Worm (Caenorhabditis elegans) whole organism, early embryonic: ENCODE measurements around the gene F14E5.2.

ENCODE experiments used
- B0310.2 ChIP-seq: sonication (generic microtip); optimal IDR thresholded peaks from 2 replicates; lab custom pipeline; 2016; ENCODE audit warnings: mild to moderate bottlenecking, missing genetic modification characterization, missing compliant biosample characterization
- aly-1 ChIP-seq: sonication (generic microtip); optimal IDR thresholded peaks from 2 replicates; lab custom pipeline; 2016; ENCODE audit warnings: missing genetic modification characterization, missing compliant biosample characterization
- ama-1 ChIP-seq: fragments of 150-350 bp; optimal IDR thresholded peaks from 2 replicates; lab custom pipeline; 2014
- ceh-13 ChIP-seq: fragments of 200-800 bp; sonication (Bioruptor generic); optimal IDR thresholded peaks from 2 replicates; lab custom pipeline; 2018; ENCODE audit warnings: mild to moderate bottlenecking, missing genetic modification characterization, missing compliant biosample characterization
- ets-7 ChIP-seq: sonication (generic microtip); optimal IDR thresholded peaks from 2 replicates; lab custom pipeline; 2016; ENCODE audit warnings: missing genotype, missing genetic modification characterization, missing compliant biosample characterization
- flt-1 ChIP-seq: fragments of 200-800 bp; sonication (Bioruptor generic); IDR thresholded peaks from 2 replicates; pipeline ENCODE4 v1.3.6; 2022; ENCODE audit warnings: missing genetic modification characterization, missing compliant biosample characterization
- hmg-4 ChIP-seq: fragments of 200-800 bp; sonication (Bioruptor generic); optimal IDR thresholded peaks from 2 replicates; lab custom pipeline; 2018; ENCODE audit warnings: mild to moderate bottlenecking, missing genetic modification characterization, missing compliant biosample characterization
- pes-1 ChIP-seq: fragments of 200-800 bp; sonication (Bioruptor generic); IDR thresholded peaks from 2 replicates; pipeline ENCODE4 v1.3.6; 2022; ENCODE audit warnings: missing genetic modification reagents, missing genetic modification characterization, missing compliant biosample characterization
- sea-1 ChIP-seq: fragments of 200-800 bp; sonication (Bioruptor generic); conservative IDR thresholded peaks from 2 replicates; pipeline ENCODE4 v1.3.6; 2022; ENCODE audit warnings: missing genetic modification characterization, missing compliant biosample characterization
- tbx-11 ChIP-seq: fragments of 200-800 bp; sonication (Bioruptor generic); IDR thresholded peaks from 2 replicates; pipeline ENCODE4 v1.3.6; 2022; ENCODE audit warnings: missing genetic modification characterization, missing compliant biosample characterization
- tbx-37 ChIP-seq: fragments of 200-800 bp; sonication (Bioruptor generic); conservative IDR thresholded peaks from 2 replicates; pipeline ENCODE4 v1.3.6; 2022; ENCODE audit warnings: missing genetic modification reagents, missing genetic modification characterization, missing compliant biosample characterization
- tra-4 ChIP-seq: sonication (generic microtip); optimal IDR thresholded peaks from 2 replicates; lab custom pipeline; 2017; ENCODE audit warnings: missing genetic modification characterization, missing compliant biosample characterization

- TF ChIP-seq hmg-4: no peak
- TF ChIP-seq sea-1: no peak
- TF ChIP-seq B0310.2 (tag; lab: Kevin White, UChicago): no peak
- no peak for TF ChIP-seq pes-1 (GFP tag; lab: Robert Waterston, UW)
- no peak for TF ChIP-seq ceh-13 (GFP tag; lab: Kevin White, UChicago)
- no peak for TF ChIP-seq flt-1 (GFP tag; lab: Robert Waterston, UW)
- TF ChIP-seq ama-1 (lab: Kevin White, UChicago): no peak
- TF ChIP-seq ets-7: no peak
- TF ChIP-seq tbx-11 (GFP tag; lab: Robert Waterston, UW): no peak
- no peak for TF ChIP-seq tra-4 (tag; lab: Kevin White, UChicago)
- TF ChIP-seq aly-1 (tag; lab: Kevin White, UChicago): no peak
- TF ChIP-seq tbx-37: no peak
These were observed 50.9 kb downstream of the F14E5.2 start for ce11 chrII:8377722-8378121.
